Fruit fly (Drosophila melanogaster) whole organism, embryonic: ENCODE results near the gene CG13694.

Source experiments
- ATbp ChIP-seq: fragments of 200-800 bp; sonication (Bioruptor generic); optimal IDR thresholded peaks from 2 replicates; lab custom pipeline; 2017; ENCODE audit warnings: missing biosample characterization, mild to moderate bottlenecking, missing genetic modification characterization, missing genetic modification reagents
- Abd-B ChIP-seq: fragments of 200-800 bp; sonication (Bioruptor generic); optimal IDR thresholded peaks from 2 replicates; lab custom pipeline; 2018; ENCODE audit warnings: missing biosample characterization, mild to moderate bottlenecking, missing genetic modification characterization, moderate library complexity
- B-H1 ChIP-seq: fragments of 200-800 bp; sonication (Bioruptor generic); IDR thresholded peaks from 3 replicates; pipeline ENCODE4 v1.3.6; 2022; ENCODE audit warnings: missing biosample characterization, missing genetic modification characterization
- B-H2 ChIP-seq: fragments of 200-800 bp; sonication (Bioruptor generic); optimal IDR thresholded peaks from 2 replicates; lab custom pipeline; 2018; ENCODE audit warnings: missing biosample characterization, mild to moderate bottlenecking, missing genetic modification characterization
- CG10431 ChIP-seq: fragments of 200-800 bp; sonication (Bioruptor generic); optimal IDR thresholded peaks from 3 replicates; lab custom pipeline; 2018; ENCODE audit warnings: missing biosample characterization, mild to moderate bottlenecking, missing genetic modification characterization
- CG10543 ChIP-seq: fragments of 200-800 bp; sonication (Bioruptor generic); optimal IDR thresholded peaks from 3 replicates; lab custom pipeline; 2017; ENCODE audit warnings: missing biosample characterization, mild to moderate bottlenecking, missing genetic modification characterization, moderate library complexity
- CG11085 ChIP-seq: fragments of 200-800 bp; sonication (Bioruptor generic); IDR thresholded peaks from 2 replicates; pipeline ENCODE4 v1.3.6; 2022; ENCODE audit warnings: missing biosample characterization, missing genetic modification characterization
- CG11093 ChIP-seq: fragments of 200-800 bp; sonication (Bioruptor generic); IDR thresholded peaks from 3 replicates; pipeline ENCODE4 v1.3.6; 2022; ENCODE audit warnings: missing biosample characterization, missing genetic modification characterization
- CG11723 ChIP-seq: fragments of 200-800 bp; sonication (Bioruptor generic); optimal IDR thresholded peaks from 2 replicates; lab custom pipeline; 2017; ENCODE audit warnings: missing biosample characterization, mild to moderate bottlenecking, missing genetic modification characterization
- CG1233 ChIP-seq: fragments of 200-800 bp; sonication (Bioruptor generic); optimal IDR thresholded peaks from 4 replicates; lab custom pipeline; 2018; ENCODE audit warnings: missing biosample characterization, mild to moderate bottlenecking, missing genetic modification characterization
- CG12769 ChIP-seq: fragments of 200-800 bp; sonication (Bioruptor generic); optimal IDR thresholded peaks from 2 replicates; lab custom pipeline; 2019; ENCODE audit warnings: missing biosample characterization, mild to moderate bottlenecking, missing genetic modification characterization, moderate library complexity
- CG13123 ChIP-seq: fragments of 200-800 bp; sonication (Bioruptor generic); optimal IDR thresholded peaks from 2 replicates; lab custom pipeline; 2016; ENCODE audit warnings: missing biosample characterization, missing genetic modification characterization
- CG13424 ChIP-seq: fragments of 200-800 bp; sonication (Bioruptor generic); optimal IDR thresholded peaks from 2 replicates; lab custom pipeline; 2019; ENCODE audit warnings: missing biosample characterization, mild to moderate bottlenecking, missing genetic modification characterization, moderate library complexity
- CG14965 ChIP-seq: fragments of 200-800 bp; sonication (Bioruptor generic); optimal IDR thresholded peaks from 2 replicates; lab custom pipeline; 2016; ENCODE audit warnings: missing biosample characterization, missing genetic modification characterization, borderline replicate concordance
- CG17328 ChIP-seq: fragments of 200-800 bp; sonication (Bioruptor generic); IDR thresholded peaks from 2 replicates; pipeline ENCODE4 v1.3.6; 2022; ENCODE audit warnings: missing biosample characterization, missing genetic modification characterization
- CG17385 ChIP-seq: fragments of 200-800 bp; sonication (Bioruptor generic); optimal IDR thresholded peaks from 3 replicates; lab custom pipeline; 2018; ENCODE audit warnings: missing biosample characterization, mild to moderate bottlenecking, missing genetic modification characterization
- CG31224 ChIP-seq: fragments of 200-800 bp; sonication (Bioruptor generic); IDR thresholded peaks from 2 replicates; pipeline ENCODE4 v1.3.6; 2022; ENCODE audit warnings: missing biosample characterization, missing genetic modification characterization
- CG31365 ChIP-seq: fragments of 200-800 bp; sonication (Bioruptor generic); optimal IDR thresholded peaks from 2 replicates; lab custom pipeline; 2018; ENCODE audit warnings: missing biosample characterization, mild to moderate bottlenecking, missing genetic modification characterization
- CG5180 ChIP-seq: fragments of 200-800 bp; sonication (Bioruptor generic); optimal IDR thresholded peaks from 3 replicates; lab custom pipeline; 2017; ENCODE audit warnings: missing biosample characterization, missing genetic modification characterization, mild to moderate bottlenecking, moderate library complexity, missing genetic modification reagents
- CG6254 ChIP-seq: fragments of 200-800 bp; sonication (Bioruptor generic); optimal IDR thresholded peaks from 3 replicates; lab custom pipeline; 2017; ENCODE audit warnings: mild to moderate bottlenecking, missing biosample characterization, missing genetic modification reagents, missing genetic modification characterization
- CG7786 ChIP-seq: fragments of 200-800 bp; sonication (Bioruptor generic); optimal IDR thresholded peaks from 2 replicates; lab custom pipeline; 2016; ENCODE audit warnings: missing biosample characterization, missing genetic modification characterization
- CG8281 ChIP-seq: fragments of 200-800 bp; sonication (Bioruptor generic); optimal IDR thresholded peaks from 2 replicates; lab custom pipeline; 2018; ENCODE audit warnings: missing biosample characterization, mild to moderate bottlenecking, missing genetic modification characterization, moderate library complexity
- CG8388 ChIP-seq: fragments of 200-800 bp; sonication (Bioruptor generic); optimal IDR thresholded peaks from 2 replicates; lab custom pipeline; 2019; ENCODE audit warnings: missing biosample characterization, mild to moderate bottlenecking, missing genetic modification characterization, moderate library complexity
- CG9797 ChIP-seq: fragments of 200-800 bp; sonication (Bioruptor generic); optimal IDR thresholded peaks from 3 replicates; lab custom pipeline; 2018; ENCODE audit warnings: missing biosample characterization, mild to moderate bottlenecking, missing genetic modification characterization
- CG9876 ChIP-seq: fragments of 200-800 bp; sonication (Bioruptor generic); optimal IDR thresholded peaks from 2 replicates; lab custom pipeline; 2016; ENCODE audit warnings: missing biosample characterization, missing genetic modification characterization
- CkIIα-i1 ChIP-seq: fragments of 200-800 bp; sonication (Bioruptor generic); IDR thresholded peaks from 2 replicates; pipeline ENCODE4 v1.3.6; 2022; ENCODE audit warnings: missing biosample characterization, missing genetic modification characterization
- D19B ChIP-seq: fragments of 200-800 bp; sonication (Bioruptor generic); optimal IDR thresholded peaks from 2 replicates; lab custom pipeline; 2017; ENCODE audit warnings: missing biosample characterization, mild to moderate bottlenecking, missing genetic modification characterization
- Dref ChIP-seq: fragments of 200-800 bp; sonication (Bioruptor generic); IDR thresholded peaks from 2 replicates; pipeline ENCODE4 v1.3.6; 2022; ENCODE audit warnings: missing biosample characterization, missing genetic modification characterization
- Hmr ChIP-seq: fragments of 200-800 bp; sonication (Bioruptor generic); optimal IDR thresholded peaks from 3 replicates; lab custom pipeline; 2017; ENCODE audit warnings: mild to moderate bottlenecking, missing biosample characterization, missing genetic modification reagents, missing genetic modification characterization
- Nf-YA ChIP-seq: fragments of 200-800 bp; sonication (Bioruptor generic); IDR thresholded peaks from 2 replicates; pipeline ENCODE4 v1.3.6; 2022; ENCODE audit warnings: missing biosample characterization, missing genetic modification characterization
- Pdp1 ChIP-seq, 2 experiments: fragments of 200-800 bp; sonication (Bioruptor generic); optimal IDR thresholded peaks; 3 replicates each; lab custom pipeline; 2016; ENCODE audit warnings: missing biosample characterization in 2 of 2, missing genetic modification characterization in 2 of 2, mild to moderate bottlenecking in 1 of 2, moderate library complexity in 1 of 2
- Tbp ChIP-seq: fragments of >200 bp; optimal IDR thresholded peaks from 2 replicates; lab custom pipeline; 2018; ENCODE audit warnings: missing biosample characterization, missing genetic modification characterization
- ab ChIP-seq: fragments of 200-800 bp; sonication (Bioruptor generic); optimal IDR thresholded peaks from 2 replicates; lab custom pipeline; 2016; ENCODE audit warnings: missing biosample characterization, missing genetic modification characterization
- abd-A ChIP-seq: fragments of 200-800 bp; sonication (Bioruptor generic); optimal IDR thresholded peaks from 3 replicates; lab custom pipeline; 2019; ENCODE audit warnings: missing biosample characterization, mild to moderate bottlenecking, missing genetic modification characterization, moderate library complexity
- ase ChIP-seq: fragments of 200-800 bp; sonication (Bioruptor generic); IDR thresholded peaks from 3 replicates; pipeline ENCODE4 v1.3.6; 2022; ENCODE audit warnings: missing biosample characterization, missing genetic modification characterization
- dmrt11E ChIP-seq: fragments of 200-800 bp; sonication (Bioruptor generic); optimal IDR thresholded peaks from 3 replicates; lab custom pipeline; 2018; ENCODE audit warnings: missing biosample characterization, mild to moderate bottlenecking, missing genetic modification characterization, moderate library complexity
- esg ChIP-seq: fragments of 200-800 bp; sonication (Bioruptor generic); conservative IDR thresholded peaks from 2 replicates; pipeline ENCODE4 v1.3.6; 2022; ENCODE audit warnings: missing biosample characterization, missing genetic modification characterization
- ewg ChIP-seq: fragments of 200-800 bp; sonication (Bioruptor generic); optimal IDR thresholded peaks from 3 replicates; lab custom pipeline; 2017; ENCODE audit warnings: mild to moderate bottlenecking, missing biosample characterization, missing genetic modification reagents, missing genetic modification characterization
- fd96Cb ChIP-seq: fragments of 200-800 bp; sonication (Bioruptor generic); optimal IDR thresholded peaks from 2 replicates; lab custom pipeline; 2018; ENCODE audit warnings: missing biosample characterization, mild to moderate bottlenecking, missing genetic modification characterization, moderate library complexity
- gem ChIP-seq: fragments of 200-800 bp; sonication (Bioruptor generic); optimal IDR thresholded peaks from 2 replicates; lab custom pipeline; 2019; ENCODE audit warnings: missing biosample characterization, mild to moderate bottlenecking, missing genetic modification characterization, moderate library complexity
- ind ChIP-seq: fragments of 200-800 bp; sonication (Bioruptor generic); optimal IDR thresholded peaks from 3 replicates; lab custom pipeline; 2016; ENCODE audit warnings: missing biosample characterization, missing genetic modification characterization
- knrl ChIP-seq: fragments of 200-800 bp; sonication (Bioruptor generic); IDR thresholded peaks from 3 replicates; pipeline ENCODE4 v1.3.6; 2022; ENCODE audit warnings: missing biosample characterization, missing genetic modification characterization; ENCODE audit not compliant: partially characterized antibody
- lbe ChIP-seq: fragments of 200-800 bp; sonication (Bioruptor generic); optimal IDR thresholded peaks from 2 replicates; lab custom pipeline; 2016; ENCODE audit warnings: missing biosample characterization, mild to moderate bottlenecking, missing genetic modification characterization
- mirr ChIP-seq: fragments of 200-800 bp; sonication (Bioruptor generic); optimal IDR thresholded peaks from 3 replicates; lab custom pipeline; 2018; ENCODE audit warnings: missing biosample characterization, mild to moderate bottlenecking, missing genetic modification characterization
- run ChIP-seq: fragments of 200-800 bp; sonication (Bioruptor generic); optimal IDR thresholded peaks from 3 replicates; lab custom pipeline; 2018; ENCODE audit warnings: missing biosample characterization, mild to moderate bottlenecking, missing genetic modification characterization
- scrt ChIP-seq: fragments of 200-800 bp; sonication (Bioruptor generic); optimal IDR thresholded peaks from 2 replicates; lab custom pipeline; 2018; ENCODE audit warnings: missing biosample characterization, mild to moderate bottlenecking, missing genetic modification characterization, moderate library complexity
- slp2 ChIP-seq: fragments of 200-800 bp; sonication (Bioruptor generic); optimal IDR thresholded peaks from 2 replicates; lab custom pipeline; 2016; ENCODE audit warnings: missing biosample characterization, missing genetic modification characterization
- sob ChIP-seq: fragments of 200-800 bp; sonication (Bioruptor generic); IDR thresholded peaks from 2 replicates; pipeline ENCODE4 v1.3.6; 2022; ENCODE audit warnings: missing biosample characterization, missing genetic modification characterization
- tio ChIP-seq: fragments of 200-800 bp; sonication (Bioruptor generic); optimal IDR thresholded peaks from 2 replicates; lab custom pipeline; 2017; ENCODE audit warnings: missing biosample characterization, missing genetic modification characterization, inconsistent platforms
- toy ChIP-seq: fragments of 200-800 bp; sonication (Bioruptor generic); IDR thresholded peaks from 2 replicates; pipeline ENCODE4 v1.3.6; 2022; ENCODE audit warnings: missing biosample characterization, missing genetic modification characterization
- z ChIP-seq: fragments of 200-800 bp; sonication (Bioruptor generic); IDR thresholded peaks from 3 replicates; pipeline ENCODE4 v1.3.6; 2022; ENCODE audit warnings: missing biosample characterization, missing genetic modification characterization

The CG13694 gene

DNA sequence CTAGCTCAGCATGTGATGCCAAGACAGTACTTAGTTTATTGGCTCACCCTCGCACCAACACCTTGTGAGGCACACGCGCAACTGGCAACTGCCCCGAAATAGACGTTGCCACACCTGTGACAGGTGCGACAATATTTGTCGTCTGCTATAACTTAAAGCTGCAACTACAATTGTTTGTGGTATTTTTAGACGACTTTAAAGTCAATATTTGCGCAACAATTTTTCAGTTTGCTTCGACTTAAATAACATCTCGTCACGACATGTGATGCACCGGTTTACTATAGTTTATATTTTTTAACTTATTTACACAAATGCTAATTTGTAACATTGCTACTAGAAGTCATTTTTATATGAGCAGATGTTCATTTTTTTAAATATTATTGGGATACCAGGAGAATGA lies 35.1 kb downstream of the CG13694 start (continued):
- no peak for TF ChIP-seq CG31224 (GFP tag; lab: Robert Waterston, UW)
- TF ChIP-seq B-H2 (GFP tag; lab: Kevin White, UChicago), result peak; percentile 4
- peak; percentile 19 for TF ChIP-seq mirr (GFP tag; lab: Kevin White, UChicago)
- no peak for TF ChIP-seq dmrt11E (tag; lab: Kevin White, UChicago)
- peak; percentile 25 for TF ChIP-seq CG13424 (tag; lab: Kevin White, UChicago)
- TF ChIP-seq CG12769 (tag; lab: Kevin White, UChicago), result peak; percentile 35
- TF ChIP-seq CG10543 (GFP tag; lab: Kevin White, UChicago), result peak; percentile 58
- peak; percentile 47 for TF ChIP-seq CG17385
- peak; percentile 49 for TF ChIP-seq Hmr
- TF ChIP-seq Tbp (GFP tag; lab: Kevin White, UChicago), result no peak
- no peak for TF ChIP-seq Abd-B
- no peak for TF ChIP-seq abd-A (tag; lab: Kevin White, UChicago)
- no peak for TF ChIP-seq CG8388
- no peak for TF ChIP-seq ind (GFP tag; lab: Kevin White, UChicago)
- peak; percentile 68 for TF ChIP-seq CG1233 (GFP tag; lab: Kevin White, UChicago)
- TF ChIP-seq CG11723 (GFP tag; lab: Kevin White, UChicago), result peak; percentile 58
- TF ChIP-seq scrt (GFP tag; lab: Kevin White, UChicago), result peak; percentile 37
- no peak for TF ChIP-seq CG7786 (GFP tag; lab: Kevin White, UChicago)
- TF ChIP-seq knrl (GFP tag; lab: Robert Waterston, UW), result no peak
- peak; percentile 55 for TF ChIP-seq run (tag; lab: Kevin White, UChicago)
- no peak for TF ChIP-seq CG13123 (GFP tag; lab: Kevin White, UChicago)
- 0 out of 2 replicates have a peak, but pooled peaks have one; percentile 14 for TF ChIP-seq CG17328 (GFP tag; lab: Robert Waterston, UW)
- TF ChIP-seq CG14965 (GFP tag; lab: Kevin White, UChicago), result no peak
- peak; percentile 6 for TF ChIP-seq ewg (GFP tag; lab: Kevin White, UChicago)
- peak; percentile 57 for TF ChIP-seq CG5180 (GFP tag; lab: Kevin White, UChicago)
- no peak for TF ChIP-seq ab (GFP tag; lab: Kevin White, UChicago)
- TF ChIP-seq CG8281, result no peak
- TF ChIP-seq D19B (GFP tag; lab: Kevin White, UChicago), result no peak
- TF ChIP-seq CG10431 (GFP tag; lab: Kevin White, UChicago), result peak; percentile 64
- TF ChIP-seq z (GFP tag; lab: Robert Waterston, UW), result no peak
- TF ChIP-seq CG11093, result no peak
- TF ChIP-seq esg (GFP tag; lab: Robert Waterston, UW), result no peak
- TF ChIP-seq CG9876 (GFP tag; lab: Kevin White, UChicago), result no peak
- peak; percentile 22 for TF ChIP-seq gem (tag; lab: Kevin White, UChicago)
- no peak for TF ChIP-seq toy (GFP tag; lab: Robert Waterston, UW)
- TF ChIP-seq CG9797 (GFP tag; lab: Kevin White, UChicago), result no peak
- peak; percentile 7 for TF ChIP-seq CG6254 (GFP tag; lab: Kevin White, UChicago)
- no peak for TF ChIP-seq CG11085 (GFP tag; lab: Robert Waterston, UW)
- peak; percentile 54; the same call in 1 of the 2 replicates for TF ChIP-seq Nf-YA (GFP tag; lab: Robert Waterston, UW)
- peak; percentile 78 for TF ChIP-seq lbe
- TF ChIP-seq fd96Cb (tag; lab: Kevin White, UChicago), result no peak
- TF ChIP-seq CkIIα-i1 (GFP tag; lab: Robert Waterston, UW), result no peak
- TF ChIP-seq tio, result no peak
- peak in 1 of 2 experiments; percentile 42 for TF ChIP-seq Pdp1 (GFP tag; optimal IDR thresholded peaks at IDR 0.05; lab: Kevin White, UChicago)
- peak; percentile 40 for TF ChIP-seq CG31365
- TF ChIP-seq ase, result no peak
- TF ChIP-seq ATbp (GFP tag; lab: Kevin White, UChicago), result peak; percentile 88
- TF ChIP-seq sob, result peak; percentile 36; the same call in 1 of the 2 replicates
- TF ChIP-seq Dref, result no peak
- no peak for TF ChIP-seq B-H1
- no peak for TF ChIP-seq slp2 (GFP tag; lab: Kevin White, UChicago)
